Worm (Caenorhabditis elegans) whole organism, L3 larva: Measurements from ENCODE around the gene B0524.5.

Source experiments
- eor-1 ChIP-seq, 2 experiments: fragments of 150-350 bp; optimal IDR thresholded peaks; 2 replicates each; lab custom pipeline; 2014 to 2018; ENCODE audit warnings: missing biosample characterization in 2 of 2, missing genetic modification characterization in 2 of 2
- nhr-11 ChIP-seq: fragments of 150-350 bp; optimal IDR thresholded peaks from 2 replicates; lab custom pipeline; 2014; ENCODE audit warnings: missing biosample characterization, missing genetic modification characterization
- nhr-237 ChIP-seq: fragments of 150-350 bp; optimal IDR thresholded peaks from 2 replicates; lab custom pipeline; 2014; ENCODE audit warnings: missing biosample characterization, missing genetic modification characterization
- skn-1 ChIP-seq: fragments of 150-350 bp; optimal IDR thresholded peaks from 2 replicates; lab custom pipeline; 2014; ENCODE audit warnings: missing biosample characterization, missing genetic modification characterization

ce11 chrIII:1878065-1878464 is 15.6 kb downstream of the B0524.5 start, which contains the start of gene smi-1:
- no peak for TF ChIP-seq skn-1
- no peak for TF ChIP-seq nhr-237 (tag; lab: Kevin White, UChicago)
- no peak for TF ChIP-seq nhr-11 (tag; lab: Kevin White, UChicago)
- no peak for TF ChIP-seq eor-1 (tag; optimal IDR thresholded peaks at IDR 0.05; lab: Kevin White, UChicago)
